Worm (Caenorhabditis elegans) whole organism, late embryonic: ENCODE measurements around the gene tkr-1.
"Not testable (repeated sequence)": the region's sequence is repeated elsewhere in the genome, so short reads cannot be mapped to it uniquely, and the experiment has no call there.

Source experiments
- C08G9.2 ChIP-seq: sonication (generic microtip); optimal IDR thresholded peaks from 2 replicates; lab custom pipeline; 2016; ENCODE audit warnings: mild to moderate bottlenecking, missing genetic modification characterization, moderate library complexity, missing compliant biosample characterization
- K09A11.1 ChIP-seq: sonication (generic microtip); optimal IDR thresholded peaks from 2 replicates; lab custom pipeline; 2017; ENCODE audit warnings: antibody characterized with exemption, mild to moderate bottlenecking, missing genetic modification characterization, missing compliant biosample characterization; ENCODE audit not compliant: insufficient read depth
- ama-1 ChIP-seq: fragments of 150-350 bp; optimal IDR thresholded peaks from 2 replicates; lab custom pipeline; 2014
- ceh-14 ChIP-seq: sonication (generic microtip); optimal IDR thresholded peaks from 2 replicates; lab custom pipeline; 2016; ENCODE audit warnings: missing genotype, missing genetic modification characterization, missing compliant biosample characterization
- ceh-24 ChIP-seq: sonication (generic microtip); optimal IDR thresholded peaks from 2 replicates; lab custom pipeline; 2016; ENCODE audit warnings: mild to moderate bottlenecking, missing genetic modification characterization, missing compliant biosample characterization
- ceh-31 ChIP-seq: sonication (generic microtip); optimal IDR thresholded peaks from 2 replicates; lab custom pipeline; 2016; ENCODE audit warnings: missing genetic modification characterization, missing compliant biosample characterization
- ceh-48 ChIP-seq: sonication (generic microtip); optimal IDR thresholded peaks from 2 replicates; lab custom pipeline; 2016; ENCODE audit warnings: missing genetic modification characterization, inconsistent platforms, missing compliant biosample characterization
- ceh-6 ChIP-seq: fragments of 200-800 bp; sonication (Bioruptor generic); optimal IDR thresholded peaks from 2 replicates; lab custom pipeline; 2018; ENCODE audit warnings: mild to moderate bottlenecking, missing genetic modification characterization, missing compliant biosample characterization
- ceh-9 ChIP-seq: sonication (generic microtip); optimal IDR thresholded peaks from 2 replicates; lab custom pipeline; 2016; ENCODE audit warnings: mild to moderate bottlenecking, missing genetic modification characterization, inconsistent platforms, missing compliant biosample characterization
- che-1 ChIP-seq: sonication (generic microtip); optimal IDR thresholded peaks from 2 replicates; lab custom pipeline; 2016; ENCODE audit warnings: mild to moderate bottlenecking, missing genetic modification characterization, missing compliant biosample characterization
- dmd-4 ChIP-seq: sonication (generic microtip); optimal IDR thresholded peaks from 2 replicates; lab custom pipeline; 2016; ENCODE audit warnings: borderline replicate concordance, missing genetic modification characterization, missing compliant biosample characterization
- elt-2 ChIP-seq: sonication (generic microtip); optimal IDR thresholded peaks from 2 replicates; lab custom pipeline; 2016; ENCODE audit warnings: missing genetic modification reagents, missing genetic modification characterization, missing compliant biosample characterization
- fax-1 ChIP-seq: sonication (generic microtip); optimal IDR thresholded peaks from 2 replicates; lab custom pipeline; 2016; ENCODE audit warnings: missing genotype, missing genetic modification characterization, missing compliant biosample characterization
- fkh-10 ChIP-seq: fragments of 150-350 bp; optimal IDR thresholded peaks from 2 replicates; lab custom pipeline; 2014; ENCODE audit warnings: missing biosample characterization, missing genetic modification reagents, missing genetic modification characterization
- fkh-6 ChIP-seq: sonication (generic microtip); optimal IDR thresholded peaks from 2 replicates; lab custom pipeline; 2016; ENCODE audit warnings: missing genetic modification characterization, missing compliant biosample characterization
- hlh-30 ChIP-seq: sonication (generic microtip); optimal IDR thresholded peaks from 2 replicates; lab custom pipeline; 2017; ENCODE audit warnings: antibody characterized with exemption, missing genetic modification characterization, missing compliant biosample characterization; ENCODE audit not compliant: insufficient read depth
- lin-11 ChIP-seq: fragments of 200-800 bp; sonication (Bioruptor generic); optimal IDR thresholded peaks from 2 replicates; lab custom pipeline; 2018; ENCODE audit warnings: mild to moderate bottlenecking, missing genetic modification characterization, missing compliant biosample characterization
- madf-2 ChIP-seq: sonication (generic microtip); optimal IDR thresholded peaks from 2 replicates; lab custom pipeline; 2017; ENCODE audit warnings: missing genetic modification characterization, missing compliant biosample characterization
- mec-3 ChIP-seq: sonication (generic microtip); optimal IDR thresholded peaks from 2 replicates; lab custom pipeline; 2016; ENCODE audit warnings: borderline replicate concordance, missing genetic modification characterization, missing compliant biosample characterization
- nfya-1 ChIP-seq: sonication (generic microtip); optimal IDR thresholded peaks from 2 replicates; lab custom pipeline; 2017; ENCODE audit warnings: missing genetic modification characterization, mild to moderate bottlenecking, missing compliant biosample characterization, antibody characterized with exemption, moderate library complexity
- odd-2 ChIP-seq: sonication (generic microtip); optimal IDR thresholded peaks from 2 replicates; lab custom pipeline; 2017; ENCODE audit warnings: antibody characterized with exemption, mild to moderate bottlenecking, missing genetic modification characterization, missing compliant biosample characterization
- pag-3 ChIP-seq: sonication (generic microtip); optimal IDR thresholded peaks from 2 replicates; lab custom pipeline; 2016; ENCODE audit warnings: missing compliant biosample characterization, missing genetic modification characterization, borderline replicate concordance
- pat-9 ChIP-seq: fragments of 200-800 bp; sonication (Bioruptor generic); optimal IDR thresholded peaks from 2 replicates; lab custom pipeline; 2018; ENCODE audit warnings: mild to moderate bottlenecking, missing genetic modification characterization, moderate library complexity, missing compliant biosample characterization
- pax-1 ChIP-seq: fragments of 150-350 bp; optimal IDR thresholded peaks from 2 replicates; lab custom pipeline; 2014; ENCODE audit warnings: missing biosample characterization, missing genetic modification characterization
- pha-2 ChIP-seq: sonication (generic microtip); optimal IDR thresholded peaks from 2 replicates; lab custom pipeline; 2017; ENCODE audit warnings: mild to moderate bottlenecking, missing genetic modification characterization, missing compliant biosample characterization
- pha-4 ChIP-seq: fragments of 150-350 bp; optimal IDR thresholded peaks from 2 replicates; lab custom pipeline; 2018; ENCODE audit warnings: missing biosample characterization, missing genetic modification reagents, missing genetic modification characterization
- pros-1 ChIP-seq: fragments of 150-350 bp; optimal IDR thresholded peaks from 2 replicates; lab custom pipeline; 2014; ENCODE audit warnings: missing biosample characterization, missing genetic modification reagents, missing genetic modification characterization
- sox-4 ChIP-seq: sonication (generic microtip); optimal IDR thresholded peaks from 2 replicates; lab custom pipeline; 2017; ENCODE audit warnings: mild to moderate bottlenecking, missing genetic modification characterization, inconsistent platforms, missing compliant biosample characterization
- syd-9 ChIP-seq: sonication (generic microtip); optimal IDR thresholded peaks from 2 replicates; lab custom pipeline; 2016; ENCODE audit warnings: mild to moderate bottlenecking, missing genetic modification characterization, moderate library complexity, missing compliant biosample characterization
- tbx-2 ChIP-seq: sonication (generic microtip); optimal IDR thresholded peaks from 2 replicates; lab custom pipeline; 2016; ENCODE audit warnings: missing genetic modification characterization, missing compliant biosample characterization
- tbx-7 ChIP-seq: sonication (generic microtip); optimal IDR thresholded peaks from 2 replicates; lab custom pipeline; 2016; ENCODE audit warnings: missing genotype, missing genetic modification characterization, missing compliant biosample characterization
- unc-3 ChIP-seq, 2 experiments: fragments of 200-800 bp in 1 of 2; sonication (Bioruptor generic) in 1 of 2; sonication (generic microtip) in 1 of 2; conservative IDR thresholded peaks in 1 of 2; optimal IDR thresholded peaks in 1 of 2; 2 replicates each; pipeline versions ENCODE4 v1.3.6 to Lab custom; 2016 to 2022; ENCODE audit warnings: missing compliant biosample characterization in 2 of 2, missing genetic modification characterization in 2 of 2, missing genetic modification reagents in 1 of 2
- unc-42 ChIP-seq: sonication (generic microtip); optimal IDR thresholded peaks from 2 replicates; lab custom pipeline; 2016; ENCODE audit warnings: missing genotype, missing genetic modification characterization, missing compliant biosample characterization
- zip-5 ChIP-seq: sonication (generic microtip); optimal IDR thresholded peaks from 2 replicates; lab custom pipeline; 2016; ENCODE audit warnings: missing genetic modification characterization, missing compliant biosample characterization
- ztf-16 ChIP-seq: sonication (generic microtip); optimal IDR thresholded peaks from 2 replicates; lab custom pipeline; 2017; ENCODE audit warnings: missing genetic modification characterization, missing compliant biosample characterization

The tkr-1 gene

DNA sequence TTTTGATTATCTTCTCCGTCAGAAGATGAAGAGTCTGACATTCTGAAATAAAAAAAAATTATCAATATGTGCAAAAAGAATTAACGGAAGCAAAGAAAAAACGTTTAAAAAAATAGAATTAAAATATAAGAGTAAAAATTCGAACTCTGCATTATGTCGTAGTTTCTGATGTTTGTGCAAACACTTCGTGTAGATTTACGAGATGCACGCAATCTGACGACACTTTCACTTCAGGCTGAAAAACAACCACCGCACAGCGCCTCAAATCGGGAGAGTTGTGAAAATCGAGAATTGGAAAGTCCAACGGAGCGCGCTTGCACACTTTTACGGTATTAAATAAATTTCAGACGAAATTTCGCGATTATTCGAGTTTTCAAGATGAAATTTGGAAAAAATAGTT is 23.0 kb downstream of the tkr-1 start, which contains the start of gene T26G10.1 (continued):
- TF ChIP-seq mec-3 (tag; lab: Kevin White, UChicago) (no peak), tbx-7 (tag; lab: Kevin White, UChicago) (no peak), syd-9 (tag; lab: Kevin White, UChicago) (no peak), pag-3 (no peak), dmd-4 (tag; lab: Kevin White, UChicago) (no peak), pha-2 (no peak), pax-1 (tag; lab: Kevin White, UChicago) (no peak), unc-42 (peak; percentile 9), nfya-1 (peak; percentile 13)

DNA sequence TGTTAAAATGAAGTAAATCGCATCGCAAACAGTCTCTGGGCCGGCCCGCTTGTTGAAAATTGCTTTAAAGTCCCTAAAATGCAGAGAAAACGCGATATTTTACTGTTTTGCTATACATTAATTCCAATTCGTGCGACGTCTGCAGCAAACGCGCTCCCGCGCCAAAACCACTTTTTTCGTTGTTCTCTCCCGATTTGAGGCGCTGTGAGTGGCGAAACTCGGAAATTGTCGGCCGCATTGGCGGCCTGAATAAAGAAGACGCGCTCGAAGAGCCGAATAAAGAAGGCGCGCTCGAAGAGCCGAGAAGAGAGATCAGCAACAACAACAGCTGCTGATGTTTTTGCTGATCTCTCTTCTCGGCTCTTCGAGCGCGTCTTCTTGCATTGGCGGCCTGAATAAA is 24.7 kb downstream of the tkr-1 start:
- TF ChIP-seq ceh-31 (tag; lab: Kevin White, UChicago) = peak; percentile 49

DNA sequence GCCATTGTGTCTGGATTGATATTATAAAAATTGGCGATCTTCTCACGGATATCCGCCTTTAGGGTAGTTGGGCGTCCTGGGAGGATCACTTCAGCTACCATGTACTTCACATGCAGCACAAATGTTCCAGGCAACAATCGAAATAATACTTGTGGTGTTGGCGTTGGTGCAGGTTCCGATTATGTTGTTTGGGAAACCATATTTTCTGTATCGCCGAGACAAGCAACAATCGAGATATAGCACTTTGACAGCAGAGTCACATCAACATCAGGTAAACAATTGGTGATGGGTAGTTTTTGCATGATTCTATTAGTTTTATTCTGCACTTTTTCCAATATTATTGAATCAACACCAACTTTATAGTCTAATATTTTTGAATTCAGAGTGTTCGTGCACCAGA is 29.7 kb downstream of the tkr-1 start, which contains the start of gene T26G10.3:
Gene T26G10.3, minus strand, starts transcription at position 101 of the 400 bp plus-strand sequence.
- TF ChIP-seq fax-1 (tag; lab: Kevin White, UChicago) = no peak
- TF ChIP-seq fkh-10 (GFP tag; lab: Kevin White, UChicago) = no peak
- no peak for TF ChIP-seq tbx-7 (tag; lab: Kevin White, UChicago)
- no peak for TF ChIP-seq ztf-16 (tag; lab: Kevin White, UChicago)
- no peak for TF ChIP-seq pat-9
- TF ChIP-seq dmd-4 (tag; lab: Kevin White, UChicago) = no peak
- no peak for TF ChIP-seq ceh-6
- TF ChIP-seq ceh-48 (tag; lab: Kevin White, UChicago) = no peak
- TF ChIP-seq hlh-30 = no peak
- no peak for TF ChIP-seq ama-1 (lab: Kevin White, UChicago)
- TF ChIP-seq unc-3 (GFP tag; conservative IDR thresholded peaks at IDR 0.05; lab: Robert Waterston, UW) = no peak
- TF ChIP-seq unc-3 (tag; optimal IDR thresholded peaks at IDR 0.05; lab: Kevin White, UChicago) = no peak
- no peak for TF ChIP-seq odd-2 (tag; lab: Kevin White, UChicago)
- no peak for TF ChIP-seq ceh-14
- no peak for TF ChIP-seq madf-2 (tag; lab: Kevin White, UChicago)
- no peak for TF ChIP-seq lin-11 (tag; lab: Kevin White, UChicago)
- TF ChIP-seq ceh-9 (tag; lab: Kevin White, UChicago) = no peak
- TF ChIP-seq, all 69 proteins: peak for 0

DNA sequence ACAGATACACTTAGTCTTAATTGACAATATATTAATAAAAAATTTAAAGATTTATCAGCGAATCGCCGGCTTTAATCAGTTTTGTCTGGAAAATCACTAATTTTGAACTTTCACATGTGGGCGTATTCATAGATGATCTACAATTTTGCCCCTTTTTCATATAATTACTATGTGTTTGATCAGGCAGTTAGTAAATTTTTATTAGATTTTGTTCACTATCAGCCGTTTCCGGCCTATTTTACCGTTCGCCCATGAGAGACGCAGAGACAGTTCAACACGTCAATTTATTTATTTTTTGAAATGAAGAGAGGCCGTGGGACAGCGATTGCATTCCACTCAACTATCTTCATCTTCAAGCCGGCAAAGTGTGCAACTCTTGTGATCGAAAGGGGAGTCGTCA is 36.6 kb downstream of the tkr-1 start, which contains the start of gene T26G10.4:
Gene T26G10.4, plus strand, starts transcription at position 301 of the 400 bp plus-strand sequence.
- not testable (repeated sequence) for TF ChIP-seq sox-4, che-1, K09A11.1 (tag; lab: Kevin White, UChicago)

DNA sequence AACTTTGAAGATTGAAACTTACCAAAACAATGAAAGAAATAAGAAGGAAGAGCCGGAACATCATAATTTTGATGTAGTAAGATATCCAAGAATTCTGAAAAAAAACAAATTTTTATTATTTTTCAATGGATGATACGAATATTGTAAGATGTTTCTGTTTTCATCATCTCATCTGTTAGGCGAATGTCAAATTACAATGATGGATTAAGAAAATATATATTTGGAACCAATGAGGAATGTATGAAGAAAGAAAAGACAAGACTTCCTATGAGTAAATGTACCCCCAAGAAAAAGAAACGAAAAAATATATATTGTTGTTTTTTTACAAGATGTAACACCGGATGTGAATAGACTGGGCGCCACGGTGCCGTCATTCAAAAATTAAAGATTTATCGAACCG is 42.7 kb downstream of the tkr-1 start, which contains the start of gene T26G10.5:
Gene T26G10.5, minus strand, starts transcription at position 101 of the 400 bp plus-strand sequence.
- TF ChIP-seq elt-2 (tag; lab: Kevin White, UChicago) (no peak), pros-1 (tag; lab: Kevin White, UChicago) (no peak), pag-3 (no peak), pha-4 (tag; lab: Kevin White, UChicago) (no peak), ceh-6 (no peak), tbx-2 (tag; lab: Kevin White, UChicago) (no peak), syd-9 (tag; lab: Kevin White, UChicago) (no peak), zip-5 (tag; lab: Kevin White, UChicago) (no peak), hlh-30 (no peak), ceh-24 (tag; lab: Kevin White, UChicago) (no peak), fkh-6 (tag; lab: Kevin White, UChicago) (no peak), C08G9.2 (tag; lab: Kevin White, UChicago) (no peak)
